Fruit fly (Drosophila melanogaster) whole organism, prepupa: ENCODE results near the gene swm.

ENCODE experiments used
- Blimp-1 ChIP-seq: fragments of 200-800 bp; sonication (Bioruptor generic); optimal IDR thresholded peaks from 3 replicates; lab custom pipeline; 2017; ENCODE audit warnings: missing biosample characterization, missing genetic modification characterization, mild to moderate bottlenecking, moderate library complexity, missing genetic modification reagents
- CG11762 ChIP-seq: fragments of 200-800 bp; sonication (Bioruptor generic); optimal IDR thresholded peaks from 3 replicates; lab custom pipeline; 2016; ENCODE audit warnings: missing biosample characterization, missing genetic modification characterization; ENCODE audit not compliant: insufficient read depth
- CG15336 ChIP-seq: fragments of 200-800 bp; sonication (Bioruptor generic); IDR thresholded peaks from 2 replicates; pipeline ENCODE4 v1.3.6; 2022; ENCODE audit warnings: missing biosample characterization, missing genetic modification characterization
- Eip78C ChIP-seq: fragments of 200-800 bp; sonication (Bioruptor generic); peaks from one replicate; lab custom pipeline; 2016; ENCODE audit warnings: missing biosample characterization, missing genetic modification characterization
- Lpt ChIP-seq: fragments of 200-800 bp; sonication (Bioruptor generic); optimal IDR thresholded peaks from 3 replicates; lab custom pipeline; 2016; ENCODE audit warnings: missing biosample characterization, missing genetic modification characterization
- Met ChIP-seq: fragments of 200-800 bp; sonication (Bioruptor generic); optimal IDR thresholded peaks from 3 replicates; lab custom pipeline; 2016; ENCODE audit warnings: missing biosample characterization, missing genetic modification characterization
- Smox ChIP-seq: fragments of 200-800 bp; sonication (Bioruptor generic); optimal IDR thresholded peaks from 3 replicates; lab custom pipeline; 2016; ENCODE audit warnings: missing biosample characterization, missing genetic modification characterization
- Sox102F ChIP-seq: fragments of 200-800 bp; sonication (Bioruptor generic); optimal IDR thresholded peaks from 2 replicates; lab custom pipeline; 2016; ENCODE audit warnings: missing biosample characterization, mild to moderate bottlenecking, missing genetic modification characterization
- achi ChIP-seq: fragments of 200-800 bp; sonication (Bioruptor generic); optimal IDR thresholded peaks from 3 replicates; lab custom pipeline; 2016; ENCODE audit warnings: missing biosample characterization, missing genetic modification characterization
- eg ChIP-seq: fragments of 200-800 bp; sonication (Bioruptor generic); IDR thresholded peaks from 3 replicates; pipeline ENCODE4 v1.3.6; 2022; ENCODE audit warnings: missing biosample characterization, missing genetic modification characterization
- topi ChIP-seq: fragments of 200-800 bp; sonication (Bioruptor generic); optimal IDR thresholded peaks from 3 replicates; lab custom pipeline; 2016; ENCODE audit warnings: missing biosample characterization, missing genetic modification characterization

- TF ChIP-seq Sox102F, result no peak
- TF ChIP-seq CG15336 (GFP tag; lab: Robert Waterston, UW), result peak; percentile 59
- TF ChIP-seq achi (GFP tag; lab: Kevin White, UChicago), result peak; percentile 49
- TF ChIP-seq Eip78C (GFP tag; lab: Kevin White, UChicago), result peak; percentile 80
- peak; percentile 30 for TF ChIP-seq Smox (GFP tag; lab: Kevin White, UChicago)
- TF ChIP-seq topi (GFP tag; lab: Kevin White, UChicago), result peak; percentile 13
- no peak for TF ChIP-seq CG11762 (GFP tag; lab: Kevin White, UChicago)
- no peak for TF ChIP-seq Blimp-1
- TF ChIP-seq Met (GFP tag; lab: Kevin White, UChicago), result no peak
- TF ChIP-seq eg (GFP tag; lab: Robert Waterston, UW), result peak; percentile 62; the same call in 2 of the 3 replicates
- peak; percentile 9 for TF ChIP-seq Lpt (GFP tag; lab: Kevin White, UChicago)
Observed at dm6 chr2L:19452535-19453317, 40.3 kb upstream of the swm start.
